Fruit fly (Drosophila melanogaster) Kc167 (cell line): Measurements from ENCODE around the gene CG17292.

Experiments
- Myc ChIP-seq: fragments of >200 bp; optimal IDR thresholded peaks from 2 replicates; lab custom pipeline; 2017; ENCODE audit warnings: missing external identifiers
- Sin3A ChIP-seq: fragments of >200 bp; optimal IDR thresholded peaks from 2 replicates; lab custom pipeline; 2018; ENCODE audit warnings: missing external identifiers
- h ChIP-seq: fragments of >200 bp; optimal IDR thresholded peaks from 3 replicates; lab custom pipeline; 2018; ENCODE audit warnings: missing external identifiers
- insv ChIP-seq: fragments of >200 bp; optimal IDR thresholded peaks from 3 replicates; lab custom pipeline; 2018; ENCODE audit warnings: missing external identifiers
- psq ChIP-seq: fragments of >200 bp; optimal IDR thresholded peaks from 2 replicates; lab custom pipeline; 2017; ENCODE audit warnings: missing external identifiers
- ttk ChIP-seq: sonication (Bioruptor generic); optimal IDR thresholded peaks from 2 replicates; lab custom pipeline; 2017; ENCODE audit warnings: missing external identifiers

Gene CG17292

DNA sequence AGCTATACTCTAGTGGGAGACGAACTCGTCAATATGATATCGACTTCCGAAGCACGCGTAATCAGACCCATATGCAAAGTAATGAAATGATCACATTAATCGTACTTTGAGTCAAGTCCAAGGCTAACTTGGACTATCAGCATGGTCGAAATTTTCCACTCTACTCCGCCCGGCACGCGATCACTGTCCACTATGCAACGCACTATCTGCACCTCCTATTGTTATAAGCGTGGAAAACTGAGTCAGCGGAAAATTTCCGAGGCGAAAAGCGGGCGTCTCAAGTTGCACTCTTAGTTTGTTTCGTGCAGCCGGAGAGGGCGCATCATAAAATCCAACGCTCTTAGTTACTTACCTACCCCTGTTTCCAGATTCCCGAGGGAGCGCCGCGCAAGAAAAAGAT lies 15.6 kb downstream of the CG17292 start:
- TF ChIP-seq h (lab: Kevin White, UChicago) = no peak
- TF ChIP-seq ttk (lab: Kevin White, UChicago) = no peak
- no peak for TF ChIP-seq insv
- no peak for TF ChIP-seq Myc
- TF ChIP-seq Sin3A = no peak
- TF ChIP-seq psq (lab: Kevin White, UChicago) = no peak

DNA sequence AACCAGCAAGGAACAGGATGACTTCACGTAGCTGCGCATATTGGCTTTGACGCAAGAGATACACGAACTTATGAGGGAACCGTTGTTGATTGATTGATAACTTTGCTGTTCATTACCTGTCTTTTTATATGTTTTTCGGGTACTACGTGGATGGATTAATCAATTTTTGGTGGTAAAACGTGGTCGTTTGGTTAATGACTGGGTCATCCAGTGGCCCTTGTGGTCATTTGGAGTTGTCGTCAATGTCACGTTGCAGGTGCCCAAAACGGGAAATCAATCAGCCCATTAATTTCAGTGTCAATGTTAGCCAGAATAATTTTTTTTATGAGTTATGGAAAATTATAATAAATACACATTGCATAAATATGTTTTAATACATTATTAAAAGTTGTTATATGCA lies 19.0 kb downstream of the CG17292 start, which contains the start of gene CG42819:
Gene CG42819, minus strand, starts transcription at position 101 of the 400 bp plus-strand sequence.
- no peak for TF ChIP-seq Myc
- TF ChIP-seq h (lab: Kevin White, UChicago) = no peak
- no peak for TF ChIP-seq insv
- TF ChIP-seq Sin3A = no peak
- TF ChIP-seq psq (lab: Kevin White, UChicago) = no peak
- TF ChIP-seq ttk (lab: Kevin White, UChicago) = no peak

DNA sequence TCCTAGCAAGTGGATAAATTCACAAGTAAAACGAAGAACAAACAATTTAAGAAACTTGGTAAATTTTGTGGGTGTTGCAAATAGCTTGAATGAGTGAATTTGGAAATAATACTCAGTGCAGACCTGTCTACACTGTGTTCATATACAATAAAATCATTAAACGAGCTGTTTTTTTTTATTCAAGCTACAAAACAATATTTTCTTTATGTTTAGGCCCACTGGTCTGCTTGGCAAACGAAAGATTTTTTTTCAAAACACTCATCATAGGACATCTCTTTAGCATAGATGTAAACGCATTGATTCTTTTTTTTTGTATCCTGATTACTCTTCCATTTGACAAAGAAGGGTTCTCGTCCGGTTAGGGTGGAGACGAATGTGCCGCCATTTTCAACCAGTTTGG lies 22.0 kb downstream of the CG17292 start, which contains the start of gene CG42820:
Gene CG42820, minus strand, starts transcription at position 101 of the 400 bp plus-strand sequence.
- TF ChIP-seq insv (no peak), h (lab: Kevin White, UChicago) (no peak), ttk (lab: Kevin White, UChicago) (no peak), Myc (no peak), Sin3A (no peak), psq (lab: Kevin White, UChicago) (no peak)

DNA sequence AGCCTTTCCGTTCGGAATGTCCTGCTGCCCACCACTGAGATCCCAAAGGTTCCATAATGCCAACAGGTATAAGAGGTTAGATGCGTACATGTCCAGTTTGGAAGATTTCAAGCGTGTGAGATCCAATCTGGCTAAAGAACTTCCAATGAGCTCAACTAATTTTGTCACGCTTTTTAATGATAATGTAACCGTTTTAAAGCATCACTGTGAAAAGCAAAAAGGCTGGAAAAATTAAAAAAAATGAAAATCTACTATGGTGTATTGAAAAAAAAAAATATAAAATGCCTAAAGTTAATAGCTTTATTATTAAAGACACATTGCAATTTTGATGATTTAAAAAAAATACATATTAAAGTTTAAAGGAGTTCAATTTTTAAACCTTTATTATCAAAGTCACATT lies 22.9 kb downstream of the CG17292 start, which contains the start of gene Acp29AB:
Gene Acp29AB, minus strand, starts transcription at position 101 of the 400 bp plus-strand sequence.
- TF ChIP-seq Myc (no peak), psq (lab: Kevin White, UChicago) (no peak), Sin3A (no peak), ttk (lab: Kevin White, UChicago) (no peak), h (lab: Kevin White, UChicago) (no peak), insv (no peak)

DNA sequence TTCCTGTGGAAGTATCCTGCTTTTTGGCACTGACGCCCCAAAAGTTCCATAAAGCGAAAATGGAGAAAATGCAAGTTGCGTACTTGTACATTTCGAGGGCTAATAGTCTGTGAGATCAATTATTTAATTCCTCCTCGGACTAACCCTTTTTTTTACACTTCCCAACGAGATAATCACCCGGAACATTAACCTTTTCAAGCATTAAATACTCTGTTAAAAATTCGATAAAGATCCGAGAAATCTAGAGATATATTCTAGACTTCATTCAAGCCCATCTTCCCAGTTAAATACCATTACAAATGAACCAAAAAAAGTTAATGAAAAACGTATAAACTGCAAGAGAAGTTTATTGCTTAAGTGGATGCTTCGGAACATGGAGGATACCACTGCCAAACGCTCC lies 23.9 kb downstream of the CG17292 start, which contains the start of gene lectin-29Ca:
Gene lectin-29Ca, minus strand, starts transcription at position 101 of the 400 bp plus-strand sequence.
- TF ChIP-seq ttk (lab: Kevin White, UChicago) = no peak
- no peak for TF ChIP-seq h (lab: Kevin White, UChicago)
- no peak for TF ChIP-seq psq (lab: Kevin White, UChicago)
- TF ChIP-seq insv = no peak
- TF ChIP-seq Sin3A = no peak
- no peak for TF ChIP-seq Myc

DNA sequence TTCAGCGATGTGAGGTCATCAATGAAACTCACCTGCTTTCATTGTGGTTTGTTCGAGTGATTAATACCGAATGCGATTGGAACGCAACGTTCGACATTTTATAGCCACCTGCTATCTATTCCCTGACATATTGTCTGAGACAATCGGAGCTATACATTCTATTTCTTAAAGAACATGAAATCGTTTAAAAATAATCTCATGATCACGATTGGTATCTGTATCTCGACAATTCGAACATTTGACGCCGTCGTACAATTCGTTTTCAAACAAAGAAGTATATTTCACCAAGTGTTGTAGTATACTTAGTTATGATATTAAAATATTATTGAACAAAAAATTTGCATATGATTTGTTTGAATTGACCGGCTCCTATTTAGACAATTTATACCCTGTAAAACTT lies 24.6 kb downstream of the CG17292 start, which contains the start of gene Peritrophin-15b:
Gene Peritrophin-15b, minus strand, starts transcription at position 101 of the 400 bp plus-strand sequence.
- TF ChIP-seq h (lab: Kevin White, UChicago) (no peak), insv (no peak), psq (lab: Kevin White, UChicago) (no peak), ttk (lab: Kevin White, UChicago) (no peak), Sin3A (no peak), Myc (no peak)

DNA sequence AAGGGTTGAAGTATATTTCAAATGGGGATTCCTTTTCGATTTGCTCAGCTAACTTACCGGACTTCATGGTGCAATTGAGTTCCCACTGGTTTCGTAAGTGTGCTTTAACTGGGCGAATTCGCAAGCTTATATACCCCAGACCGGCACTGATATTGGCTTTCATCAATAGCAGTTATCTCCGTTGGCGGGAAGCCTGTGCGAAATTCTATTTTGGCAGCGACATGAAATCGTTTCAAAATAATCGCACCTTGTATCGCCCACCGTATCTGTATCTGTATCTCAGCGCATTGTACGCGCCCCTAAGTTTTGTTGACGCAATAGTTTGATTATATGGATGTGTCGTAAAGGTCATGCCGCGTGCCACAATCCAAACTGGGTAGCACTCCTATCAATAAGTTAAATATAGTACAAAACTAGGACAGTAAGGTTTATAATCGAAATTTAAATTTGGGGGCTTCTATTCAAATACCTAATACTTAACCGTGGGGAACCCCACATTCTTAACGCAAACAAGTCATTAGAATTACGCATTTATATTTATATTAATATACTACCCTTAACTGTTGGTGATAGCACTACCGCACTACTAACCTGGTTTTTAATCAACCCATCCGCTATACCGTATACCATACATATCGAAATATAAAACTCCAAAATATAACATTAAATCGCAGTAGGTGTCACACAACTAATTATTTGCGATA lies 25.9 kb downstream of the CG17292 start, which contains the start of the genes Peritrophin-15a and CG13385:
Gene Peritrophin-15a, minus strand, starts transcription at position 101 of the 704 bp plus-strand sequence.
Gene CG13385, plus strand, starts transcription at position 654 of the 704 bp plus-strand sequence.
- no peak for TF ChIP-seq h (lab: Kevin White, UChicago)
- no peak for TF ChIP-seq Sin3A
- TF ChIP-seq Myc = no peak
- no peak for TF ChIP-seq psq (lab: Kevin White, UChicago)
- no peak for TF ChIP-seq insv
- no peak for TF ChIP-seq ttk (lab: Kevin White, UChicago)

DNA sequence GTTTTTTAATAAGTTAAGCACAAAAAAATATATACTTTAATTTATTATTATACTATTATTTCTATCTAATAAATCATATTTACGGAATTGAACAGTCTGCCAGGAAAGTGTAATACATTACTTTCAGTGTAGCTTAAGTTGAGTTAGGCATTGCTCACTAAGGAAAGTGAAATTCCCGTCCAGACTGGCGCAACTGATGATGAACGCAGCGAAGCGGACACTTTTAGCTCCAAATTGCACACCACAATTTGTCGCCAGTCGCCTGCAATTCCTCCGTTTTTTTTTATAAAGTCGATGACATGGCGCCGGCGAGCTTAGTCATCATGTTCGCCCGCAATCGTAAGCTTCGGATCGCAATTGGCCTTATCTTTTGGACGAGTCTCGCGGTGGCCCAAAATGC lies 28.5 kb downstream of the CG17292 start, which contains the start of gene CG13386:
Gene CG13386, plus strand, starts transcription at position 301 of the 400 bp plus-strand sequence.
- TF ChIP-seq Sin3A = no peak
- no peak for TF ChIP-seq h (lab: Kevin White, UChicago)
- TF ChIP-seq ttk (lab: Kevin White, UChicago) = no peak
- no peak for TF ChIP-seq psq (lab: Kevin White, UChicago)
- TF ChIP-seq insv = no peak
- no peak for TF ChIP-seq Myc

DNA sequence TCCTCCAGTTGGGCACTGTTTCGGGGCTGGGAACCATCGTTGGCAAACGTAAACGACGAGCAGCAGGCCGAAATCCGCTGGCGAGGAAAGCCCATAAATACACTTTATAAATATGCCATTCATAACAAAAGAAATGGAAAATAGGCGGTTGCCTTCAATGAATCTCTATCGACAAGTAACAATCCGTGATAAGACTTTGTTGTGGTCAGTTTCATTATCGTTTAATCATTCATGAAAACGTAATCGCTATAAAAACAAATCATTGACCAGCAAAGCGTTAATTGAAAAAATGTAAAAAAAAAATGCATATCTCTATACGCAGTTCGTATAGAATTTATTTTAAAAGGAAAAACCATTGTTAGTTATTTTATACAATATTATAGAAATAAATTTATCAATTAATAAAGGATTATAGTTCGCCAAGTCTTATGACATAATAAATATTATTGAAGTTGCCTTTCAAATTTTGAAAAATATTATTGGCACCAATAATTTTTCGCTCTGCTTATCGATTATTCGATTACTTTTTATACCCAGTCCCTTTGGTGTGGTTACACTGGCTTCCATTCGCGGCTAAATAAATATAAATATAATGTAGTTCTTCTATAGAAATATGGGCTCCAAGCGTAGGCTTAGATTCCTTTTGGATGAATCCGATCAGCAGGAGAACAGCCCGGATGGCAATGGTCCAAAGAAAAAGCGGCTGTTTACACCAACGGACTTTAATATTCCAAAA lies 29.8 kb downstream of the CG17292 start, which contains the start of gene CG31898:
Gene CG31898, plus strand, starts transcription at position 559 of the 736 bp plus-strand sequence.
- no peak for TF ChIP-seq Myc
- no peak for TF ChIP-seq ttk (lab: Kevin White, UChicago)
- no peak for TF ChIP-seq insv
- no peak for TF ChIP-seq psq (lab: Kevin White, UChicago)
- TF ChIP-seq h (lab: Kevin White, UChicago) = no peak
- no peak for TF ChIP-seq Sin3A

DNA sequence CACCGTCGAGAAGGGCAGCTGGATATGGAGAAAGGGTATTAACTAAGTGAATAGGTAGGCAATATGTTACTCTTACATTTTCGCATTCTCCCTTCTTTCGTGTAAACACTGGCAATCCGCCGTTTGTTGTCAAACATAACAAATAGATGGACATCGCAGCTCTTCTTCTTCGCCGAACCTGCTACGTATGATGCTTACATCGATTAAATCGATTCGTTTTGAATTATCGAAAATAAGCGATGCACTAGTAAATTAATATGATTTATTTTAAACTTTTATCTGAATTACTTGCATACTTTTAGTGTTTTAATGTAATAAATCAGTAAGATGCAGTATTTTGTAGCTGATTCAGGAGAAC lies 32.7 kb downstream of the CG17292 start, which contains the start of gene fy:
Gene fy, minus strand, starts transcription at position 353 of the 358 bp plus-strand sequence.
- TF ChIP-seq insv = no peak
- TF ChIP-seq h (lab: Kevin White, UChicago) = no peak
- TF ChIP-seq Myc = no peak
- no peak for TF ChIP-seq Sin3A
- no peak for TF ChIP-seq psq (lab: Kevin White, UChicago)
- TF ChIP-seq ttk (lab: Kevin White, UChicago) = no peak

DNA sequence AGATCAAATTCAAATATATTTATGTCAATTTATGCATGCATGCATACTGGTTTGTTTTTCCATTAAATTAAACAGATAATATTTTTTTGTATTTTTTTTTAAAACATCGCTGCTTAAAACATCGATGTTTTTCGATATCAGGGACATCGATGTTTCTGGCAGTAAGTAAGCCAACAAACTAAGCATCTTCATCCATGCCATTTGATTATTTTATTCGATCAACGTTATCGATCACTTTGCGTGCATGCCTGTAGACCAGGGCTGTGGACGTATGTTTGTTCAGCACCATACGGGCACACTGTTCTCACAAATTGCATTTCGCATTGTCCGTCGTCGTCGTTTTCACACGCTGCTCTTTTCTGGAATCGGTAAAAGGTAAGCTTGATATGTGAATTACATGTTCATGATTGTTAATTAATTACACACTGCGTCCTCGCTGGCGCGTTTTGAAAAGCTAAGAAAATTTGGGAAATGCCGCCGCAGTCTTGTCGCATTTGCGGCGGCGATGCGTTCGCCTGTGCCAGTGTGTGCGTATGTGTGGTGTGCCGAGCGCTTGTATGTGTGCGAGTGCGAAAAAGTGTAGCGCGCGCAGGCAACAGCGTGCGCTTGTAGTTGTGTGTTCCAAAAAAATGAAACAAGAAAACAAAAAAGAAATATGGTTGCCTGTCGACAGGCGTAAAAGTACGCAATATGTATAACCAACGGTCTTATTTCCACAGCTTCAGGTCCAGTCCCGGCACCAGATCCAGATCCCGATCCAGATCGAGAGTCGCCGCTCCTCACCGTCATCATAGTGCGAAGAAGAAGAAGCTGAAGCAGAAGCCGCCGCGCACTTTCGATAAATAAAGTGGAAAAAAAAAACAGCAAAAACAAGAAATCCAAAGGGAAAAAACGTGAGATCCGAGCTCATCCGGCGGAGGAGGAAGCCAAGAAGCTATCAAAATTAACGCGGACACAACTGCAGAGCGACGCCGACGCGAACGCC lies 33.3 kb downstream of the CG17292 start, which contains the start of gene emb:
Gene emb, plus strand, starts transcription at position 288 of the 985 bp plus-strand sequence.
- TF ChIP-seq psq (lab: Kevin White, UChicago) = peak; percentile 68
- TF ChIP-seq Sin3A = no peak
